Fruit fly (Drosophila melanogaster) whole organism, embryonic: Measurements from ENCODE around the gene nSMase.
A peak's percentile ranks its signal among the peaks of the same experiment; 100 is the strongest.

Source experiments
- Bteb2 ChIP-seq: fragments of 200-800 bp; sonication (Bioruptor generic); optimal IDR thresholded peaks from 2 replicates; lab custom pipeline; 2016; ENCODE audit warnings: missing biosample characterization, missing genetic modification characterization
- CG10274 ChIP-seq: fragments of 200-800 bp; sonication (Bioruptor generic); optimal IDR thresholded peaks from 3 replicates; lab custom pipeline; 2017; ENCODE audit warnings: missing biosample characterization, mild to moderate bottlenecking, missing genetic modification characterization
- CG10366 ChIP-seq: fragments of 200-800 bp; sonication (Bioruptor generic); IDR thresholded peaks from 2 replicates; pipeline ENCODE4 v1.3.6; 2022; ENCODE audit warnings: missing biosample characterization, missing genetic modification characterization
- CG10654 ChIP-seq: fragments of 200-800 bp; sonication (Bioruptor generic); optimal IDR thresholded peaks from 2 replicates; lab custom pipeline; 2016; ENCODE audit warnings: missing biosample characterization, missing genetic modification characterization
- CG11085 ChIP-seq: fragments of 200-800 bp; sonication (Bioruptor generic); IDR thresholded peaks from 2 replicates; pipeline ENCODE4 v1.3.6; 2022; ENCODE audit warnings: missing biosample characterization, missing genetic modification characterization
- CG11504 ChIP-seq: fragments of 200-800 bp; sonication (Bioruptor generic); optimal IDR thresholded peaks from 3 replicates; lab custom pipeline; 2019; ENCODE audit warnings: missing biosample characterization, mild to moderate bottlenecking, missing genetic modification characterization, moderate library complexity
- CG12769 ChIP-seq: fragments of 200-800 bp; sonication (Bioruptor generic); optimal IDR thresholded peaks from 2 replicates; lab custom pipeline; 2019; ENCODE audit warnings: missing biosample characterization, mild to moderate bottlenecking, missing genetic modification characterization, moderate library complexity
- CG14014 ChIP-seq: fragments of 200-800 bp; sonication (Bioruptor generic); IDR thresholded peaks from 2 replicates; pipeline ENCODE4 v1.3.6; 2022; ENCODE audit warnings: missing biosample characterization, missing genetic modification characterization
- CG14050 ChIP-seq: fragments of 200-800 bp; sonication (Bioruptor generic); IDR thresholded peaks from 3 replicates; pipeline ENCODE4 v1.3.6; 2022; ENCODE audit warnings: missing biosample characterization, missing genetic modification characterization
- CG17186 ChIP-seq: fragments of 200-800 bp; sonication (Bioruptor generic); optimal IDR thresholded peaks from 3 replicates; lab custom pipeline; 2017; ENCODE audit warnings: missing biosample characterization, missing genetic modification reagents, missing genetic modification characterization
- CG17359 ChIP-seq: fragments of 200-800 bp; sonication (Bioruptor generic); optimal IDR thresholded peaks from 3 replicates; lab custom pipeline; 2018; ENCODE audit warnings: missing biosample characterization, mild to moderate bottlenecking, missing genetic modification characterization, moderate library complexity
- CG17568 ChIP-seq: fragments of 200-800 bp; sonication (Bioruptor generic); optimal IDR thresholded peaks from 2 replicates; lab custom pipeline; 2018; ENCODE audit warnings: missing biosample characterization, mild to moderate bottlenecking, missing genetic modification characterization, moderate library complexity
- CG18764 ChIP-seq: fragments of 200-800 bp; sonication (Bioruptor generic); optimal IDR thresholded peaks from 3 replicates; lab custom pipeline; 2016; ENCODE audit warnings: missing biosample characterization, missing genetic modification characterization
- CG2678 ChIP-seq: fragments of 200-800 bp; sonication (Bioruptor generic); optimal IDR thresholded peaks from 3 replicates; lab custom pipeline; 2019; ENCODE audit warnings: missing biosample characterization, mild to moderate bottlenecking, missing genetic modification characterization, moderate library complexity
- CG2712 ChIP-seq: fragments of 200-800 bp; optimal IDR thresholded peaks from 3 replicates; lab custom pipeline; 2019; ENCODE audit warnings: missing biosample characterization, mild to moderate bottlenecking, missing genetic modification characterization, moderate library complexity
- CG31365 ChIP-seq: fragments of 200-800 bp; sonication (Bioruptor generic); optimal IDR thresholded peaks from 2 replicates; lab custom pipeline; 2018; ENCODE audit warnings: missing biosample characterization, mild to moderate bottlenecking, missing genetic modification characterization
- CG4328 ChIP-seq: fragments of 200-800 bp; sonication (Bioruptor generic); optimal IDR thresholded peaks from 3 replicates; lab custom pipeline; 2017; ENCODE audit warnings: missing biosample characterization, missing genetic modification reagents, missing genetic modification characterization
- CG4854 ChIP-seq: fragments of 200-800 bp; sonication (Bioruptor generic); optimal IDR thresholded peaks from 2 replicates; lab custom pipeline; 2016; ENCODE audit warnings: missing biosample characterization, missing genetic modification characterization, inconsistent platforms
- CG6272 ChIP-seq: fragments of 200-800 bp; sonication (Bioruptor generic); IDR thresholded peaks from 2 replicates; pipeline ENCODE4 v1.3.6; 2022; ENCODE audit warnings: missing biosample characterization, missing genetic modification characterization
- CG6683 ChIP-seq: fragments of 200-800 bp; sonication (Bioruptor generic); optimal IDR thresholded peaks from 2 replicates; lab custom pipeline; 2017; ENCODE audit warnings: missing biosample characterization, mild to moderate bottlenecking, missing genetic modification characterization, missing genetic modification reagents
- CG7357 ChIP-seq: fragments of 200-800 bp; sonication (Bioruptor generic); IDR thresholded peaks from 3 replicates; pipeline ENCODE4 v1.3.6; 2022; ENCODE audit warnings: missing biosample characterization, missing genetic modification characterization
- CG9727 ChIP-seq: fragments of 200-800 bp; sonication (Bioruptor generic); optimal IDR thresholded peaks from 3 replicates; lab custom pipeline; 2017; ENCODE audit warnings: missing biosample characterization, mild to moderate bottlenecking, missing genetic modification characterization
- CG9817 ChIP-seq: fragments of 200-800 bp; sonication (Bioruptor generic); optimal IDR thresholded peaks from 2 replicates; lab custom pipeline; 2018; ENCODE audit warnings: missing biosample characterization, mild to moderate bottlenecking, missing genetic modification characterization, moderate library complexity
- Dip3 ChIP-seq: fragments of 200-800 bp; sonication (Bioruptor generic); optimal IDR thresholded peaks from 3 replicates; lab custom pipeline; 2016; ENCODE audit warnings: missing biosample characterization, missing genetic modification characterization
- Drgx ChIP-seq: fragments of 200-800 bp; sonication (Bioruptor generic); IDR thresholded peaks from 2 replicates; pipeline ENCODE4 v1.3.6; 2022; ENCODE audit warnings: missing biosample characterization, missing genetic modification characterization
- Gsc ChIP-seq: fragments of 200-800 bp; sonication (Bioruptor generic); IDR thresholded peaks from 2 replicates; pipeline ENCODE4 v1.3.6; 2022; ENCODE audit warnings: missing biosample characterization, missing genetic modification characterization
- H2.0 ChIP-seq: fragments of 200-800 bp; sonication (Bioruptor generic); IDR thresholded peaks from 2 replicates; pipeline ENCODE4 v1.3.6; 2022; ENCODE audit warnings: missing biosample characterization, missing genetic modification characterization
- HLH4C ChIP-seq: fragments of 200-800 bp; sonication (Bioruptor generic); IDR thresholded peaks from 3 replicates; pipeline ENCODE4 v1.3.6; 2022; ENCODE audit warnings: missing biosample characterization, missing genetic modification characterization; ENCODE audit not compliant: partially characterized antibody
- HmgD ChIP-seq: fragments of 200-800 bp; sonication (Bioruptor generic); optimal IDR thresholded peaks from 3 replicates; lab custom pipeline; 2016; ENCODE audit warnings: missing biosample characterization, missing genetic modification characterization
- Hr39 ChIP-seq: fragments of >200 bp; optimal IDR thresholded peaks from 2 replicates; lab custom pipeline; 2017
- Mrtf ChIP-seq: fragments of 200-800 bp; sonication (Bioruptor generic); IDR thresholded peaks from 3 replicates; pipeline ENCODE4 v1.3.6; 2022; ENCODE audit warnings: missing biosample characterization, missing genetic modification characterization
- Nf-YA ChIP-seq: fragments of 200-800 bp; sonication (Bioruptor generic); IDR thresholded peaks from 2 replicates; pipeline ENCODE4 v1.3.6; 2022; ENCODE audit warnings: missing biosample characterization, missing genetic modification characterization
- Nf-YB ChIP-seq: fragments of 200-800 bp; sonication (Bioruptor generic); optimal IDR thresholded peaks from 3 replicates; lab custom pipeline; 2019; ENCODE audit warnings: missing biosample characterization, mild to moderate bottlenecking, missing genetic modification characterization, moderate library complexity
- Sox102F ChIP-seq: fragments of 200-800 bp; sonication (Bioruptor generic); optimal IDR thresholded peaks from 2 replicates; lab custom pipeline; 2018; ENCODE audit warnings: missing biosample characterization, mild to moderate bottlenecking, missing genetic modification characterization, moderate library complexity
- Ssrp ChIP-seq: fragments of 200-800 bp; sonication (Bioruptor generic); optimal IDR thresholded peaks from 2 replicates; lab custom pipeline; 2018; ENCODE audit warnings: missing biosample characterization, mild to moderate bottlenecking, missing genetic modification characterization, moderate library complexity
- Trl ChIP-seq, 3 experiments: fragments of >200 bp in 2 of 3; fragments of 200-800 bp in 1 of 3; sonication (Bioruptor generic) in 1 of 3; optimal IDR thresholded peaks; 2 replicates in 1 of 3; 3 replicates in 2 of 3; lab custom pipeline; 2016 to 2017; ENCODE audit warnings: missing biosample characterization in 1 of 3, missing genetic modification characterization in 1 of 3
- Xrp1 ChIP-seq: fragments of 200-800 bp; sonication (Bioruptor generic); IDR thresholded peaks from 2 replicates; pipeline ENCODE4 v1.3.6; 2022; ENCODE audit warnings: missing biosample characterization, missing genetic modification characterization
- al ChIP-seq: fragments of 200-800 bp; sonication (Bioruptor generic); IDR thresholded peaks from 2 replicates; pipeline ENCODE4 v1.3.6; 2022; ENCODE audit warnings: missing biosample characterization, missing genetic modification characterization
- ap ChIP-seq: fragments of 200-800 bp; sonication (Bioruptor generic); IDR thresholded peaks from 2 replicates; pipeline ENCODE4 v1.3.6; 2022; ENCODE audit warnings: missing biosample characterization, missing genetic modification characterization
- btn ChIP-seq: fragments of 200-800 bp; sonication (Bioruptor generic); optimal IDR thresholded peaks from 2 replicates; lab custom pipeline; 2016; ENCODE audit warnings: missing biosample characterization, missing genetic modification characterization
- crol ChIP-seq: fragments of 200-800 bp; sonication (Bioruptor generic); IDR thresholded peaks from 2 replicates; pipeline ENCODE4 v1.3.6; 2022; ENCODE audit warnings: missing biosample characterization, missing genetic modification characterization
- eve ChIP-seq, 2 experiments: fragments of >200 bp; optimal IDR thresholded peaks; 2 replicates each; lab custom pipeline; 2017; ENCODE audit warnings: missing biosample characterization in 2 of 2, missing genetic modification characterization in 2 of 2
- gem ChIP-seq: fragments of 200-800 bp; sonication (Bioruptor generic); optimal IDR thresholded peaks from 2 replicates; lab custom pipeline; 2019; ENCODE audit warnings: missing biosample characterization, mild to moderate bottlenecking, missing genetic modification characterization, moderate library complexity
- nerfin-1 ChIP-seq: fragments of 200-800 bp; sonication (Bioruptor generic); optimal IDR thresholded peaks from 3 replicates; lab custom pipeline; 2019; ENCODE audit warnings: missing biosample characterization, mild to moderate bottlenecking, missing genetic modification characterization, moderate library complexity
- pb ChIP-seq: fragments of 200-800 bp; sonication (Bioruptor generic); optimal IDR thresholded peaks from 3 replicates; lab custom pipeline; 2016; ENCODE audit warnings: missing biosample characterization, missing genetic modification characterization
- so ChIP-seq: fragments of 200-800 bp; sonication (Bioruptor generic); IDR thresholded peaks from 3 replicates; pipeline ENCODE4 v1.3.6; 2022; ENCODE audit warnings: missing biosample characterization, missing genetic modification characterization
- sug ChIP-seq: fragments of 200-800 bp; optimal IDR thresholded peaks from 2 replicates; lab custom pipeline; 2019; ENCODE audit warnings: missing biosample characterization, mild to moderate bottlenecking, missing genetic modification characterization, moderate library complexity
- trem ChIP-seq: fragments of 200-800 bp; optimal IDR thresholded peaks from 3 replicates; lab custom pipeline; 2019; ENCODE audit warnings: missing biosample characterization, mild to moderate bottlenecking, missing genetic modification characterization, moderate library complexity
- trh ChIP-seq: fragments of 200-800 bp; sonication (Bioruptor generic); optimal IDR thresholded peaks from 2 replicates; lab custom pipeline; 2016; ENCODE audit warnings: missing biosample characterization, missing genetic modification characterization
- twi ChIP-seq: fragments of 200-800 bp; optimal IDR thresholded peaks from 2 replicates; lab custom pipeline; 2019; ENCODE audit warnings: missing biosample characterization, mild to moderate bottlenecking, missing genetic modification characterization, moderate library complexity

The nSMase gene

DNA sequence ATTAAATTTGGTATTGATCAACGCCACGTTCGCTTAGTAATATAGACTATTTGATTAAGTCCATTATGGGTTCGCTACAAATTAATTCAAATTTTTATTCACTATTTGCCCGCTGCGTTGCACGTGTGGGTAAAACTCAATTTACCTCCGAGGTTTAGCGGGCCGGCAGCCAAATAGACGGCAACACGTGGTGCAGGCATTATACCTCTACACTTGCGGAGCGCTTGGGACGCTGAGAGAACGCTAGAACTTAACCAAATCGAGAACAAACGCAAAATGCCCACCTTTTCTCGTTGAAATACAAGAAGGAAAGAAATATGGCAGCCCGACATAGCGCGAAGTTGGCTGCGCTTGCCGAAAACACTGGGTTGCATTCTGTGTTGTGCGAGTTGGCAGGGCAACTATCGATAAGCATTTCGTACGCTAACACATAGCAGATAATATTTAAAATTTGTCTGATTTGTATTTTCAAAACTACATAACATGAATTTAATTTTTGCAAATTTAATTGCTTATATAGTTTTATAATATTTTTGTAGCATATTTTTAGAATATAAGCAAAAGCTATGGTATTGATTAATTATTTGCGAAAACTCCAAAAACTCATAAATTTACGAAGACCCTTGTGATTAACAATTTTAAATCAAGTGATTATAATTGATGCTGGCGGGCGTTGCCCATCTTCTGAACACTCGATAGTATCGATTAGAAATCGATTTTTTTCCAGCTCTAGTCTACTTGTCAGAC, 3.9 kb downstream of the nSMase start, which contains the start of the genes RpL28 and eIF1 (continued):
- TF ChIP-seq trh (GFP tag; lab: Kevin White, UChicago) (peak; percentile 94), Sox102F (no peak), Drgx (GFP tag; lab: Robert Waterston, UW) (no peak), Mrtf (GFP tag; lab: Robert Waterston, UW) (peak; percentile 80; the same call in 2 of the 3 replicates), Hr39 (lab: Kevin White, UChicago) (no peak), Nf-YB (GFP tag; lab: Kevin White, UChicago) (peak; percentile 64), CG7357 (GFP tag; lab: Robert Waterston, UW) (peak; percentile 64), CG14050 (GFP tag; lab: Robert Waterston, UW) (peak; percentile 85), CG2678 (tag; lab: Kevin White, UChicago) (peak; percentile 83), CG17568 (GFP tag; lab: Kevin White, UChicago) (no peak), CG12769 (tag; lab: Kevin White, UChicago) (no peak), pb (GFP tag; lab: Kevin White, UChicago) (peak; percentile 88), CG11504 (tag; lab: Kevin White, UChicago) (no peak), CG2712 (tag; lab: Kevin White, UChicago) (peak; percentile 86), CG10654 (GFP tag; lab: Kevin White, UChicago) (peak; percentile 93), CG17359 (tag; lab: Kevin White, UChicago) (peak; percentile 86), Bteb2 (GFP tag; lab: Kevin White, UChicago) (peak; percentile 86), CG4854 (GFP tag; lab: Kevin White, UChicago) (peak; percentile 85), crol (GFP tag; lab: Robert Waterston, UW) (peak; percentile 36; the same call in 1 of the 2 replicates), twi (tag; lab: Kevin White, UChicago) (peak; percentile 73), gem (tag; lab: Kevin White, UChicago) (no peak), Nf-YA (GFP tag; lab: Robert Waterston, UW) (peak; percentile 74), CG18764 (peak; percentile 88), CG9727 (GFP tag; lab: Kevin White, UChicago) (peak; percentile 97), eve (GFP tag; optimal IDR thresholded peaks at IDR 0.05; lab: Kevin White, UChicago) (no peak), CG10366 (GFP tag; lab: Robert Waterston, UW) (peak; percentile 87), CG6272 (GFP tag; lab: Robert Waterston, UW) (peak; percentile 76), CG14014 (GFP tag; lab: Robert Waterston, UW) (peak; percentile 73), CG6683 (GFP tag; lab: Kevin White, UChicago) (peak; percentile 81), CG11085 (GFP tag; lab: Robert Waterston, UW) (peak; percentile 87), CG10274 (peak; percentile 87), Xrp1 (GFP tag; lab: Robert Waterston, UW) (peak; percentile 39; the same call in 1 of the 2 replicates), CG4328 (peak; percentile 92), al (peak; percentile 67), HLH4C (GFP tag; lab: Robert Waterston, UW) (peak; percentile 62), H2.0 (peak; percentile 77), so (GFP tag; lab: Robert Waterston, UW) (peak; percentile 78), CG17186 (GFP tag; lab: Kevin White, UChicago) (peak; percentile 92), Ssrp (tag; lab: Kevin White, UChicago) (peak; percentile 77), Trl (optimal IDR thresholded peaks at IDR 0.05; lab: Kevin White, UChicago) (no peak), Trl (GFP tag; optimal IDR thresholded peaks at IDR 0.05; lab: Kevin White, UChicago) (peak; percentile 94), ap (GFP tag; lab: Robert Waterston, UW) (peak; percentile 84), sug (tag; lab: Kevin White, UChicago) (peak; percentile 88), btn (GFP tag; lab: Kevin White, UChicago) (peak; percentile 79), trem (tag; lab: Kevin White, UChicago) (peak; percentile 99), Gsc (GFP tag; lab: Robert Waterston, UW) (no peak), CG9817 (tag; lab: Kevin White, UChicago) (peak; percentile 88), Dip3 (peak; percentile 91), CG31365 (tag; lab: Kevin White, UChicago) (peak; percentile 83), HmgD (GFP tag; lab: Kevin White, UChicago) (peak; percentile 87), nerfin-1 (tag; lab: Kevin White, UChicago) (peak; percentile 85)
